Worm (Caenorhabditis elegans): ENCODE measurements around the gene tsp-10.

The tsp-10 gene

DNA sequence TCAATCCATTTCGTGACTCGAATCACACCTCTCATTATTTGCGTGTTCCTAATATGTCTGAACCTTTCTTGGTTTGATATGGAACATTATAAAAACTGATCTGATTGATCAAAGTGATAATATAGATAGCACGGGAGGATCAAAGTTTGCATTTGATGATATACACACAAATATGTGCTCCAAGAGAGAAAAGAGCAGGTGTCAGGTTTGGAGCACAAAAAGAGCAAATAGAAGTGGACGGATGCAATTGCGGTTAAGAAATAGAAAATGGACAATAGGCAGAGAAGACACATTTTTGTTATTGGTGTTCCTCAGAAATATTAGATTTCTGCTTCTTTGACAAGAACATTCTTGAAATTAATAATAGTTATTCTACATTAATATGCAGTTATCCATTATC is 19.6 kb upstream of the tsp-10 start, which contains the start of gene C18H9.1:
TSS of gene C18H9.1 (plus strand) at position 301 of the 400 bp plus-strand sequence.
- TF ChIP-seq fkh-6 (tag; optimal IDR thresholded peaks at IDR 0.05) (no peak), lin-11 (tag; optimal IDR thresholded peaks at IDR 0.05) (no peak), Y22D7AL.16 (tag; optimal IDR thresholded peaks at IDR 0.05) (no peak), mec-3 (tag; optimal IDR thresholded peaks at IDR 0.05; ENCODE audit: borderline replicate concordance) (no peak), ceh-30 (tag; optimal IDR thresholded peaks at IDR 0.05) (no peak), unc-42 (tag; optimal IDR thresholded peaks at IDR 0.05) (no peak), ceh-22 (tag; optimal IDR thresholded peaks at IDR 0.05) (no peak), dve-1 (tag; optimal IDR thresholded peaks at IDR 0.05) (no peak), sox-2 (GFP tag; IDR thresholded peaks at IDR 0.05) (no peak), odd-2 (tag; optimal IDR thresholded peaks at IDR 0.05) (no peak), tbx-7 (tag; optimal IDR thresholded peaks at IDR 0.05) (no peak), rnt-1 (tag; optimal IDR thresholded peaks at IDR 0.05) (no peak), unc-55 (GFP tag; optimal IDR thresholded peaks at IDR 0.05) (no peak)

DNA sequence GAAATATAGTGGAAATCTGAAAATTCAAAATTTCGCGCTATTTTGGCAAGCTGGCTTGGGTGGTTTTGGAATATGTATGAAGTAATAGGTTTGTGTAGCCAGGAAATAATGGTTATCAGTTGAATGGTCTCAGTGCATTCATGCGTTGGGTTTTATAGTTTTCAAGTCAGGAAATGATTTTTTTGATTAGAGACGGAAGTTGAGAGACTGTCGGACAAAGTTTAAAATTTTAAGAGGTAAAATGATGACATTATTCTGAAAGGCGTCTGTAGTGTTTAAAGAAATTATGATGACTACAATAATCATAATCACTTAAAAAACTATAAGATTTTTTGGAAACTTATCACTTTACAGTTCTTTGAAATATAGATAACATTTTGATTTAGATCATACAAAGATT is 16.9 kb upstream of the tsp-10 start, which contains the start of gene C18H9.6:
TSS of gene C18H9.6 (minus strand) at position 129 of the 400 bp plus-strand sequence.
- TF ChIP-seq ahr-1 (tag; optimal IDR thresholded peaks at IDR 0.05) (no peak), ceh-2 (tag; optimal IDR thresholded peaks at IDR 0.05) (no peak), ceh-30 (tag; optimal IDR thresholded peaks at IDR 0.05) (no peak), fkh-6 (tag; optimal IDR thresholded peaks at IDR 0.05) (no peak), sdc-2 (tag; optimal IDR thresholded peaks at IDR 0.05) (no peak), ets-4 (tag; optimal IDR thresholded peaks at IDR 0.05) (no peak), F13H6.1 (tag; optimal IDR thresholded peaks at IDR 0.05) (no peak)

DNA sequence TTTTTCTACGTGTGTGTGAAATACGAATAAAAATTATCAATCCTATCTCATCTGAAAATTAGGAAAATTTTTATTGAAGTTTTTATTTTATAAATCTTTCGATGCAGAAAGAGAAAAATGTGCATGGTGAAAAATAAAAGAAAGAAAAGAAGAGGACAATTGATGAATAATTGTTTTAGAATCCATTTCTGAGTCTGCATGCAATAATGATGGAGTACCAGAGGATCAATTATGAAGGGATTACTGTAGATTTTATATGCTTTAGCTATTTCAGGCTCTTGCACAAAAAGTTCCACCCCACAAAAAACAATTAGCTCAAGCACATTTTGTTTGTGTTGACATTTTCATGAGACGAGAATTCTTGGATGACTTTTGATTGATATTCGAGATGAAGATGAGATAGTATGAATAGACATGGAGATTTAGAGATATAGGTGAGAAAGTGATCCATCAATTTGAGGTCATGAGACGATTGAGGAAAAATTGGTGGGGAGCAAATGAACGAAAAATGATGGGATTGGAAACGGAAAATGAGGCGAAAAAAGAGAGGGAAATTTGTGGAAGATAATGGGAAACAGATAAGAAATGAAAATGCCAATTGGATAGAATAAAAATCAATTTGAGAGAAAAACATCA is 12.7 kb upstream of the tsp-10 start, which contains the start of gene rpy-1:
TSS of gene rpy-1 (minus strand) at position 51 of the 636 bp plus-strand sequence.
- TF ChIP-seq syd-9 (tag; optimal IDR thresholded peaks at IDR 0.05) (no peak), ceh-18 (tag; optimal IDR thresholded peaks at IDR 0.05) (peak; percentile 19), unc-55 (GFP tag; optimal IDR thresholded peaks at IDR 0.05) (peak; percentile 66)

DNA sequence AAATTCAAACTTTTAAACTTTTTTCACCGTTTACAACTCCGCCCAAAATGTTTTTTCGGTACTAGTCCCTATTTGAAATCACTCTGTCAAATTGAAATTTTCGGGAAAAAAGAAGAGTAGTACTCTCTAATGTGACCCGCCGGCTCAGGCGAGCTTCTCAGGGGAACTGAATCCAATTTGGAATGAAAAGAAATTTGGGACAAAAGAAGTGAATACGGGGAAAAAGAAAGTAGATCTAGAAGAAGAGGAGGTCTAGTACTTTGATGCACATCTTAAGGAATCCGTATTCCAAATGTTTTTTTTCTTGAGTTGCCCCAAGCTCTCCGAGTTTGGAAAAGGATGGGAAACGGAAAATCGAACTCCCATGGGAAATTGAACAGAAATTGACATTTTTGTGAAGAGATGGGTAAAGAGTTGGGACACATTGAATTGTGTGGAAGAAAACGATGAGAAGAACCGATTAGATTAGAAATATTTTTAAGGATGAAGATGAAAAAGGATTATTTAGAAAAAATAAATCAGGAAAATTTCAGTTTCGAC is 11.8 kb upstream of the tsp-10 start:
- TF ChIP-seq unc-42 (tag; optimal IDR thresholded peaks at IDR 0.05) (peak; percentile 72), unc-3 (GFP tag; conservative IDR thresholded peaks at IDR 0.05) (no peak), unc-3 (tag; optimal IDR thresholded peaks at IDR 0.05) (peak; percentile 65), fax-1 (tag; optimal IDR thresholded peaks at IDR 0.05) (no peak), mec-3 (tag; optimal IDR thresholded peaks at IDR 0.05; ENCODE audit: borderline replicate concordance) (no peak)

DNA sequence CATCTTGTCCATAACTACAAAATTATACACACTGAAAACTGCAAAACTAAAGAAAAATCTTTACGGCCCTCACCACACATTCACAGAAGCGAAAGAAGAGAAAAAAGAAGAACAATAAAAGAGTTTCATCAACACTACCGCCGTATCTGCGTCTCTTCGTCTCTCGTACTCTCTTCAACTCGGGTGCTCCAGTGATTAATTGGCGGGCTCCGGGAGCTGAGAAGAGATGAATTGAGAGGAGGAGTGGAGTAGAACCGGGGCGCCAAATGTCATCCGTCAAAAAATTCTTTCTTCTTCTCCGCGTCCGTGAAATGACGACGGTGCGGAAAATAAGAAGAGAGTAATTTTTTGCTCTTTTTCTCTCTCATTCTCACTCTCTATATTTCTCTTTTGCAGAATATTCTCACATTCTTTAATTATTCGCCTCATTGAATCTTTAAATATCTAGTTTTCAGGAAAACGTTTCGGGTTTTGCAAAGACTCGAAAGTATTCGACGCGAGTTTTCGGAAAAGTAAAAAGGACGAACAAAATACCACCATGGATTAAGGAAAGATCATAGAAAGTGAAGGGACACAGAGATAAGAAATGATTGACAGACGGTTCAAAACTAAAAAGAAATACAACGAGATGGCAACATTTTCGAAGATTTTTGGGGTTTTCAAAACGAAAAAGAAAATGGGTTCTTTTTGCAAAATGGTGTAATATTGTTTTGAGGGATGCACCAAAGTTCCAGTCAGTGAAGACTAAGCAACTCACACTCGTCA is 10.7 kb upstream of the tsp-10 start:
- no peak for TF ChIP-seq dve-1 (tag; optimal IDR thresholded peaks at IDR 0.05)
- TF ChIP-seq ttx-3 (tag; optimal IDR thresholded peaks at IDR 0.05): no peak
- TF ChIP-seq Y22D7AL.16 (tag; optimal IDR thresholded peaks at IDR 0.05): no peak
- no peak for TF ChIP-seq unc-3 (GFP tag; conservative IDR thresholded peaks at IDR 0.05)
- TF ChIP-seq unc-3 (tag; optimal IDR thresholded peaks at IDR 0.05): no peak
- TF ChIP-seq unc-55 (GFP tag; optimal IDR thresholded peaks at IDR 0.05): peak; percentile 84
- no peak for TF ChIP-seq F13H6.1 (tag; optimal IDR thresholded peaks at IDR 0.05)
- peak; percentile 2 for TF ChIP-seq unc-42 (tag; optimal IDR thresholded peaks at IDR 0.05)
- TF ChIP-seq pha-2 (tag; optimal IDR thresholded peaks at IDR 0.05): no peak
- TF ChIP-seq C38D4.7 (GFP tag; optimal IDR thresholded peaks at IDR 0.05): no peak
- peak; percentile 75 for TF ChIP-seq ceh-18 (tag; optimal IDR thresholded peaks at IDR 0.05)
- TF ChIP-seq ceh-48 (tag; optimal IDR thresholded peaks at IDR 0.05): no peak
- no peak for TF ChIP-seq hlh-15 (tag; optimal IDR thresholded peaks at IDR 0.05)
- no peak for TF ChIP-seq gmeb-2 (tag; optimal IDR thresholded peaks at IDR 0.05)
- no peak for TF ChIP-seq che-1 (tag; optimal IDR thresholded peaks at IDR 0.05)
- peak; percentile 27 for TF ChIP-seq ceh-31 (tag; optimal IDR thresholded peaks at IDR 0.05)
- TF ChIP-seq lim-6 (tag; optimal IDR thresholded peaks at IDR 0.05): no peak
- TF ChIP-seq ama-1 (optimal IDR thresholded peaks at IDR 0.05): no peak
- peak; percentile 41 for TF ChIP-seq rnt-1 (tag; optimal IDR thresholded peaks at IDR 0.05)
